Worm (Caenorhabditis elegans): ENCODE results near the gene F13D12.3.

DNA sequence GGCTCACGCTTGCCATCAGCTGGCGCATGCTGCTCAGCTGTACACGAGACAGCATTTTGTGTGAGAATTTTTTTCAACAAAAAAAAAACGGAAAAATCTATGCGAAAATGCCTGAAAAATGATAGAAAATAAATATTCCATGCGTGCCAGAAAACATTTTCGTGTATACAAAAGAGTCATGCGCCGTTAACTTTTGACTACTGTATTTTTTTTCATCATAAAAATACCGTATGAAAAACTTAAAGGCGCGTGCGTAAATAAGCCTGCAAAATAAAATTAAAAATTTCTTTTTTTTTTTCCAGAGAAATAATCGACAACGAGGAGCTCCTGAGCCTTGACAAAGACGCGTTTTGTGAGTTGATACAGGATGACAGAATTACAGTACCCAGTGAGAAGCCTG lies 30.3 kb upstream of the F13D12.3 start:
- no peak for TF ChIP-seq flt-1 (GFP tag; IDR thresholded peaks at IDR 0.05)
- no peak for TF ChIP-seq ztf-23 (GFP tag; IDR thresholded peaks at IDR 0.05)
- no peak for TF ChIP-seq ztf-29 (GFP tag; IDR thresholded peaks at IDR 0.05)
- no peak for TF ChIP-seq klf-2 (GFP tag; conservative IDR thresholded peaks at IDR 0.05)
- no peak for TF ChIP-seq tab-1 (GFP tag; IDR thresholded peaks at IDR 0.05)
- TF ChIP-seq med-1 (GFP tag; optimal IDR thresholded peaks at IDR 0.05; ENCODE audit: insufficient read depth): no peak

All from whole organism, midembryonic.